Worm (Caenorhabditis elegans) whole organism, L3 larva: ENCODE data around the gene clec-157.

Experiments used
- hmg-11 ChIP-seq: sonication (generic microtip); optimal IDR thresholded peaks from 2 replicates; lab custom pipeline; 2016; ENCODE audit warnings: missing genetic modification characterization, missing compliant biosample characterization
- lsy-12 ChIP-seq: sonication (generic microtip); optimal IDR thresholded peaks from 2 replicates; lab custom pipeline; 2016; ENCODE audit warnings: mild to moderate bottlenecking, missing genetic modification characterization, missing compliant biosample characterization

- TF ChIP-seq hmg-11 (tag; lab: Kevin White, UChicago): peak; percentile 66
- peak; percentile 61 for TF ChIP-seq lsy-12 (tag; lab: Kevin White, UChicago)
These were observed 48.2 kb downstream of the clec-157 start for ce11 chrIII:4796039-4796438.
